Worm (Caenorhabditis elegans) whole organism, L4/young adult: Measurements from ENCODE around the gene grl-25.

Experiments used
- W03F9.2 ChIP-seq: fragments of 150-350 bp; optimal IDR thresholded peaks from 2 replicates; lab custom pipeline; 2014; ENCODE audit warnings: missing biosample characterization, missing genetic modification characterization
- dao-5 ChIP-seq: sonication (generic microtip); optimal IDR thresholded peaks from 2 replicates; lab custom pipeline; 2016; ENCODE audit warnings: missing genotype, missing genetic modification characterization, moderate library complexity, missing compliant biosample characterization
- him-1 ChIP-seq: sonication (generic microtip); optimal IDR thresholded peaks from 2 replicates; lab custom pipeline; 2016; ENCODE audit warnings: missing genotype, missing genetic modification reagents, missing genetic modification characterization, missing compliant biosample characterization

ce11 chrIII:8946285-8946684 is 15.8 kb upstream of the grl-25 start:
- TF ChIP-seq him-1 (tag; lab: Kevin White, UChicago) (no peak), dao-5 (tag; lab: Kevin White, UChicago) (no peak), W03F9.2 (no peak)
